Worm (Caenorhabditis elegans) whole organism, L2 larva: ENCODE data around the gene msp-79.

Experiments
- alr-1 ChIP-seq: fragments of 150-350 bp; optimal IDR thresholded peaks from 2 replicates; lab custom pipeline; 2014; ENCODE audit warnings: missing biosample characterization, missing genetic modification characterization
- lin-39 ChIP-seq: fragments of 150-350 bp; optimal IDR thresholded peaks from 2 replicates; lab custom pipeline; 2014; ENCODE audit warnings: missing biosample characterization, missing genetic modification reagents, missing genetic modification characterization
- lsy-2 ChIP-seq, 2 experiments: fragments of 150-350 bp in 1 of 2; sonication (generic microtip) in 1 of 2; optimal IDR thresholded peaks; 2 replicates each; lab custom pipeline; 2014 to 2017; ENCODE audit warnings: missing biosample characterization in 2 of 2, missing genetic modification characterization in 2 of 2
- nhr-11 ChIP-seq: fragments of 150-350 bp; optimal IDR thresholded peaks from 2 replicates; lab custom pipeline; 2014; ENCODE audit warnings: missing biosample characterization, missing genetic modification characterization
- nhr-237 ChIP-seq: fragments of 150-350 bp; optimal IDR thresholded peaks from 2 replicates; lab custom pipeline; 2014; ENCODE audit warnings: missing biosample characterization, missing genetic modification characterization
- nhr-25 ChIP-seq: fragments of 150-350 bp; sonication (generic microtip); optimal IDR thresholded peaks from 3 replicates; lab custom pipeline; 2014; ENCODE audit warnings: missing biosample characterization, missing genetic modification characterization
- nhr-77 ChIP-seq: fragments of 150-350 bp; optimal IDR thresholded peaks from 2 replicates; lab custom pipeline; 2014; ENCODE audit warnings: missing biosample characterization, missing genetic modification characterization
- unc-39 ChIP-seq: fragments of 150-350 bp; optimal IDR thresholded peaks from 2 replicates; lab custom pipeline; 2014; ENCODE audit warnings: missing biosample characterization, missing genetic modification characterization

ce11 chrIV:9748342-9748741 lies 18.6 kb downstream of the msp-79 start, which contains the start of gene C28D4.8:
- TF ChIP-seq lsy-2 (tag; optimal IDR thresholded peaks at IDR 0.05; lab: Kevin White, UChicago) (no peak), nhr-237 (tag; lab: Kevin White, UChicago) (no peak), nhr-25 (tag; lab: Kevin White, UChicago) (no peak), lin-39 (tag; lab: Kevin White, UChicago) (no peak), nhr-11 (tag; lab: Kevin White, UChicago) (no peak), unc-39 (no peak), alr-1 (no peak), nhr-77 (no peak)
